Worm (Caenorhabditis elegans): ENCODE results near the gene glt-6.

The glt-6 gene

ce11 chrIV:7520841-7521240 lies 17.4 kb downstream of the glt-6 start:
- TF ChIP-seq nhr-28 (tag; optimal IDR thresholded peaks at IDR 0.05) (peak; percentile 22), F10B5.3 (tag; optimal IDR thresholded peaks at IDR 0.05) (no peak), hlh-11 (tag; optimal IDR thresholded peaks at IDR 0.05) (peak; percentile 49), zfp-3 (GFP tag; conservative IDR thresholded peaks at IDR 0.05) (no peak), zag-1 (tag; optimal IDR thresholded peaks at IDR 0.05) (no peak), dmd-6 (GFP tag; IDR thresholded peaks at IDR 0.05) (peak; percentile 36; the same call in 1 of the 2 replicates), php-3 (GFP tag; IDR thresholded peaks at IDR 0.05) (peak; percentile 39; the same call in 1 of the 2 replicates), nhr-102 (tag; optimal IDR thresholded peaks at IDR 0.05) (no peak), jun-1 (tag; optimal IDR thresholded peaks at IDR 0.05) (no peak), nhr-10 (tag; optimal IDR thresholded peaks at IDR 0.05) (no peak), mep-1 (tag; optimal IDR thresholded peaks at IDR 0.05) (peak; percentile 34), T20F7.1 (GFP tag; optimal IDR thresholded peaks at IDR 0.05) (no peak), hlh-30 (tag; optimal IDR thresholded peaks at IDR 0.05; ENCODE audit: insufficient read depth) (peak; percentile 34), aha-1 (tag) (peak; percentile 17), daf-16 (GFP tag; optimal IDR thresholded peaks at IDR 0.05) (no peak), daf-16 (tag; optimal IDR thresholded peaks at IDR 0.05) (peak; percentile 40), pqm-1 (tag; optimal IDR thresholded peaks at IDR 0.05) (peak; percentile 7), dve-1 (tag; optimal IDR thresholded peaks at IDR 0.05; ENCODE audit: insufficient read depth) (peak; percentile 20), R02D3.7 (tag; optimal IDR thresholded peaks at IDR 0.05) (no peak), nhr-48 (tag; optimal IDR thresholded peaks at IDR 0.05) (no peak), unc-62 (GFP tag; optimal IDR thresholded peaks at IDR 0.05 in 1 of 2) (peak in 1 of 2 experiments; percentile 25), unc-62 (tag; optimal IDR thresholded peaks at IDR 0.05) (no peak), ztf-7 (tag; optimal IDR thresholded peaks at IDR 0.05) (no peak), mxl-2 (GFP tag; conservative IDR thresholded peaks at IDR 0.05) (no peak)

ce11 chrIV:7521591-7521990 lies 18.2 kb downstream of the glt-6 start:
- TF ChIP-seq lsy-2 (tag; optimal IDR thresholded peaks at IDR 0.05) (no peak), zip-2 (tag; optimal IDR thresholded peaks at IDR 0.05) (no peak), T26A8.4 (GFP tag; IDR thresholded peaks at IDR 0.05) (no peak), zip-11 (GFP tag; IDR thresholded peaks at IDR 0.05) (no peak), aha-1 (tag) (peak; percentile 39), hlh-30 (tag; optimal IDR thresholded peaks at IDR 0.05; ENCODE audit: insufficient read depth) (no peak)

ce11 chrIV:7523744-7524143 lies 20.3 kb downstream of the glt-6 start:
- TF ChIP-seq unc-62 (GFP tag; optimal IDR thresholded peaks at IDR 0.05 in 1 of 2) (peak in 1 of 2 experiments; percentile 92), unc-62 (tag; optimal IDR thresholded peaks at IDR 0.05) (no peak), sdz-12 (GFP tag; optimal IDR thresholded peaks at IDR 0.05) (no peak)

- TF ChIP-seq F44E2.7 (GFP tag; IDR thresholded peaks at IDR 0.05) (no peak), aha-1 (tag) (peak; percentile 92), ces-1 (GFP tag; optimal IDR thresholded peaks at IDR 0.05) (no peak), lin-15B (tag; optimal IDR thresholded peaks at IDR 0.05) (no peak), lin-38 (GFP tag; IDR thresholded peaks at IDR 0.05) (no peak), ztf-7 (tag; optimal IDR thresholded peaks at IDR 0.05) (no peak), nhr-28 (tag; optimal IDR thresholded peaks at IDR 0.05) (peak; percentile 34), dmd-9 (GFP tag; IDR thresholded peaks at IDR 0.05) (no peak), lin-39 (tag; optimal IDR thresholded peaks at IDR 0.05) (no peak), nhr-10 (tag; optimal IDR thresholded peaks at IDR 0.05) (no peak), madf-5 (GFP tag; IDR thresholded peaks at IDR 0.05) (no peak), dpl-1 (GFP tag; optimal IDR thresholded peaks at IDR 0.05) (no peak), ztf-11 (tag; optimal IDR thresholded peaks at IDR 0.05) (no peak), T26A8.4 (GFP tag; IDR thresholded peaks at IDR 0.05) (no peak), cey-2 (tag; optimal IDR thresholded peaks at IDR 0.05; ENCODE audit: borderline replicate concordance, insufficient read depth) (peak; percentile 30), lin-29 (GFP tag; IDR thresholded peaks at IDR 0.05) (no peak), hlh-30 (tag; optimal IDR thresholded peaks at IDR 0.05; ENCODE audit: insufficient read depth) (peak; percentile 33), fos-1 (tag; optimal IDR thresholded peaks at IDR 0.05) (no peak), set-16 (GFP tag; IDR thresholded peaks at IDR 0.05) (no peak), daf-19 (GFP tag; conservative IDR thresholded peaks at IDR 0.05) (no peak), mxl-3 (GFP tag; optimal IDR thresholded peaks at IDR 0.05) (no peak), snpc-1.2 (GFP tag; IDR thresholded peaks at IDR 0.05) (no peak), dmd-8 (GFP tag; IDR thresholded peaks at IDR 0.05) (no peak)
Observed at ce11 chrIV:7530226-7531070, 27.0 kb downstream of the glt-6 start.

All from whole organism, L4 larva.